Fruit fly (Drosophila melanogaster) S2 (cell line): ENCODE results near the gene CG7840.

Experiments used
- CG8478 ChIP-seq: fragments of >200 bp; optimal IDR thresholded peaks from 2 replicates; lab custom pipeline; 2018
- CTCF ChIP-seq, 2 experiments: fragments of >200 bp; optimal IDR thresholded peaks; 2 replicates each; lab custom pipeline; 2018

CG7840 gene

DNA sequence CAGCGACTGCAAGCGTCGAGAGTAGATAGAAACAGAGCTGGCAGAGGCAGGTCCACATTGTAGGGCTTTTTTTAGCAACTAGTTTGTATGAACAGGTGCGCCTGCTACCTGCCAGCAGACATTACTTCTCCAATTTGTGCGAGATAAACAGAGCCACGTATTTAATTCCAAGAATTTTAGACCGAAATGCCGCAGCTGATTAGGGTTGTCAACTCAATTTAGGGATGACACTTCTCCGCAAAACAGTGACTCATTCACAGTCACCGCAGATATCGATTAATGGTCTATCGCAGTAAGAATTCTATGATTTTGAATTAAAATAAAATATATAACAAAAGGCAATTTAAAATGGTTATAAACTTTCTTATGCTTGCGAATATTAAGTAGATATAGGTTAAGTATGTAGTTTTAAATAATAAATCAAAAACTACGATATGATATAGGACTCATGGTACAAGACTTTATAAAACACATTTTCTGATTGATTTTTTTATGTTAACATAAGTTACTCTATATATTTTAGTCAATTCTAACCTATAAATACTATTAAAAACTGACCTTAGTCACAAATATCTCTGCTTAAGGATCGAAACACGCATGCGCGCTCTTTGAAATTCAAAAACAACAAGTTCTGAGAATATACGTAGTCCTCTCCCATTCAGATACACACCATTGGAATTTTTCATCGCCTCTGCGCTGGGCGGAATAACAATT, 2.5 kb upstream of the CG7840 start, which contains the start of the genes wol and Scgalpha:
Gene wol (minus strand): TSS at position 220 of the 714 bp plus-strand sequence.
Gene Scgalpha (plus strand): TSS at position 664 of the 714 bp plus-strand sequence.
- TF ChIP-seq CTCF (optimal IDR thresholded peaks at IDR 0.05; lab: Kevin White, UChicago) (no peak), CG8478 (lab: Kevin White, UChicago) (no peak)

- TF ChIP-seq CTCF (optimal IDR thresholded peaks at IDR 0.05; lab: Kevin White, UChicago) (no peak), CG8478 (lab: Kevin White, UChicago) (no peak)
Measured at dm6 chr2L:8304635-8305034, 751 bp upstream of the CG7840 start.

- no peak for TF ChIP-seq CG8478 (lab: Kevin White, UChicago)
- TF ChIP-seq CTCF (optimal IDR thresholded peaks at IDR 0.05; lab: Kevin White, UChicago) = no peak
Measured at dm6 chr2L:8307817-8308551, 2.6 kb downstream of the CG7840 start, which contains the start of the genes Ostgamma and Mettl14. Gene Ostgamma, minus strand, starts transcription at chr2L:8308192. Gene Mettl14, plus strand, starts transcription at chr2L:8308427.

- no peak for TF ChIP-seq CTCF (optimal IDR thresholded peaks at IDR 0.05; lab: Kevin White, UChicago)
- no peak for TF ChIP-seq CG8478 (lab: Kevin White, UChicago)
Measured at dm6 chr2L:8311091-8311490, 5.7 kb downstream of the CG7840 start, which contains the start of the genes CG7810 and CG7806. Gene CG7810, minus strand, starts transcription at chr2L:8311195. Gene CG7806, plus strand, starts transcription at chr2L:8311399.

DNA sequence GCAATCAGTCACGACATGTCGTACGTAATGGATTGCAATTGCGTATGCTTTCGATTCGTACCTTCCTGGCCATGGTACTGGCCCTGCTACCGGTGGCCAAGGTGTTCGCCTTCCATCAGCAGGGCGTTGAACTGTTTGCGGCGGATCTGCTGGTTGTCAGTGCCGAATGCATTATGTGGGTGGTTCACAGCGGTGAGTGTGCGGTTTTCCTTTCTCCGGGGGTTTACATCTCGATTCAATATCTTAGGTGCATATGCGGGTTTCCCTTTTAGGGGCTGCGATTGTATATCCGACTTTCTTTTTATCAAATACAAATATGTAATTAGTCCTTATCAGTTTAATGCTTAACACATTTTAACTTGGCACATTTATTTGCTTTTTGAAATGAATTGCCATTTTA, 6.4 kb downstream of the CG7840 start:
- TF ChIP-seq CG8478 (lab: Kevin White, UChicago) = no peak
- no peak for TF ChIP-seq CTCF (optimal IDR thresholded peaks at IDR 0.05; lab: Kevin White, UChicago)

- TF ChIP-seq CTCF (optimal IDR thresholded peaks at IDR 0.05; lab: Kevin White, UChicago) (no peak), CG8478 (lab: Kevin White, UChicago) (no peak)
Measured at dm6 chr2L:8319858-8320525, 14.6 kb downstream of the CG7840 start, which contains the start of the genes mtsh and strat. Gene mtsh, minus strand, starts transcription at chr2L:8319908. Gene strat, plus strand, starts transcription at chr2L:8320328.

DNA sequence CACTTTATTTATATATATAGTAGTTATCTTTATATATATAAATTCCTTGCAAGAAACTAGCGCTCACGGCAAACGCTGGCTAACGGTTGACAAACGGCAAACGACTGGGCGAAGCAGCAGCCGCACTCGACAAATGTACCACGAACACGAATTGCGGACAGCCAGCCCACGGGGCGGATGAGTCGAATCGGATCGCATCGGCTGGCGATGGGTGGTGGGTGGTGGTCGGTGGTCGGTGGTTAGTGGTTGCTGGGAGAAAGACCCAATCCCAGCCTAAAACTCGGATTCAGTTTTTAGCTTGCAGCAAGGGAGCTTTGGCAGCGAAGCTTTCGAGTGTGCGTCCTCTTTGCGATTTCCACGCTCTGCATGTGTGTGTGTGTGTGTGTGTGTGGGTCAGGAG, 19.8 kb downstream of the CG7840 start, which contains the start of gene CG7781:
Gene CG7781 (minus strand): TSS at position 260 of the 400 bp plus-strand sequence.
- no peak for TF ChIP-seq CG8478 (lab: Kevin White, UChicago)
- no peak for TF ChIP-seq CTCF (optimal IDR thresholded peaks at IDR 0.05; lab: Kevin White, UChicago)

- no peak for TF ChIP-seq CG8478 (lab: Kevin White, UChicago)
- no peak for TF ChIP-seq CTCF (optimal IDR thresholded peaks at IDR 0.05; lab: Kevin White, UChicago)
Measured at dm6 chr2L:8326414-8327271, 21.3 kb downstream of the CG7840 start.

DNA sequence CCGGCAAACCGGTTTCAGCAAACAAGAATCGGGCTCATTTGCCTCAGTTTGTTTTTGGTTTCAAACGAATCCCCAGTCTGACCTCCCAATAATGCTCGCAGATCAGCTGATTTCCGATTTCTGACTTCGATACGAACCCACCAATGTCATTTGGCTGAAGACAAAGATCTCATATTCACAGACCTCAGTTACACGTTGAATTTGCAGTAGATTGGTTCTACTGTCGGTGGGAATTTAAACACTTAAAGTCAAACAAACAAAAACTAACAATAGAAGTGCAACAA, 21.8 kb downstream of the CG7840 start, which contains the start of gene CG14275:
Gene CG14275 (plus strand): TSS at position 185 of the 284 bp plus-strand sequence.
- no peak for TF ChIP-seq CTCF (optimal IDR thresholded peaks at IDR 0.05; lab: Kevin White, UChicago)
- no peak for TF ChIP-seq CG8478 (lab: Kevin White, UChicago)

- TF ChIP-seq CTCF (optimal IDR thresholded peaks at IDR 0.05; lab: Kevin White, UChicago) = no peak
- TF ChIP-seq CG8478 (lab: Kevin White, UChicago) = no peak
Measured at dm6 chr2L:8327783-8328327, 22.5 kb downstream of the CG7840 start.

- TF ChIP-seq CG8478 (lab: Kevin White, UChicago) = no peak
- TF ChIP-seq CTCF (optimal IDR thresholded peaks at IDR 0.05; lab: Kevin White, UChicago) = no peak
Measured at dm6 chr2L:8328526-8329097, 23.2 kb downstream of the CG7840 start.

dm6 chr2L:8333185-8333584, 27.8 kb downstream of the CG7840 start:
- TF ChIP-seq CG8478 (lab: Kevin White, UChicago) (no peak), CTCF (optimal IDR thresholded peaks at IDR 0.05; lab: Kevin White, UChicago) (no peak)

DNA sequence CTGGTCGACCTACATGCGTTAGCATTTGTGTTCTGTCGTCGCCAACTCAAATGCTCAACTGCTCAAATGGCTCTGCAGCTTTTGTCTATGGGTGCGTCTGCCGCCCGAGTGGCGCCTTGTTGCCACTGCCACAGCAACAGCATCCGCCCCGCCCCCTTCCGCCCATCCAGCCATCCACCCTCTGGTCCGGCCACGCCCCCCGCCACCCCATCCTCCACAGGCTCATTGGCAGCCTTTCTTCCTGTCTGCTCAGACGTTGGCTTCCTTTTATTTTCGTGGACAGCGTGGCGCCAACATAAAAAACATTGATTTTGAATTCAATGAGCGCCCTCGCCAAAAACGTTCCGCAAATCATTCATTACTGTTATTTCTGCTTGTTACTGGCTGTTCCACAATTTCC, 28.2 kb downstream of the CG7840 start:
- TF ChIP-seq CG8478 (lab: Kevin White, UChicago) (no peak), CTCF (optimal IDR thresholded peaks at IDR 0.05; lab: Kevin White, UChicago) (no peak)
